Worm (Caenorhabditis elegans) whole organism, late embryonic: ENCODE data around the gene ssp-35.

ENCODE experiments used
- K09A11.1 ChIP-seq: sonication (generic microtip); optimal IDR thresholded peaks from 2 replicates; lab custom pipeline; 2017; ENCODE audit warnings: antibody characterized with exemption, mild to moderate bottlenecking, missing genetic modification characterization, missing compliant biosample characterization; ENCODE audit not compliant: insufficient read depth
- ceh-45 ChIP-seq: fragments of 200-800 bp; sonication (Bioruptor generic); IDR thresholded peaks from 2 replicates; pipeline ENCODE4 v1.3.6; 2022; ENCODE audit warnings: missing genetic modification reagents, missing genetic modification characterization, missing compliant biosample characterization
- ceh-9 ChIP-seq: sonication (generic microtip); optimal IDR thresholded peaks from 2 replicates; lab custom pipeline; 2016; ENCODE audit warnings: mild to moderate bottlenecking, missing genetic modification characterization, inconsistent platforms, missing compliant biosample characterization
- nfya-1 ChIP-seq: sonication (generic microtip); optimal IDR thresholded peaks from 2 replicates; lab custom pipeline; 2017; ENCODE audit warnings: missing genetic modification characterization, mild to moderate bottlenecking, missing compliant biosample characterization, antibody characterized with exemption, moderate library complexity
- pax-1 ChIP-seq: fragments of 150-350 bp; optimal IDR thresholded peaks from 2 replicates; lab custom pipeline; 2014; ENCODE audit warnings: missing biosample characterization, missing genetic modification characterization
- pros-1 ChIP-seq: fragments of 150-350 bp; optimal IDR thresholded peaks from 2 replicates; lab custom pipeline; 2014; ENCODE audit warnings: missing biosample characterization, missing genetic modification reagents, missing genetic modification characterization

DNA sequence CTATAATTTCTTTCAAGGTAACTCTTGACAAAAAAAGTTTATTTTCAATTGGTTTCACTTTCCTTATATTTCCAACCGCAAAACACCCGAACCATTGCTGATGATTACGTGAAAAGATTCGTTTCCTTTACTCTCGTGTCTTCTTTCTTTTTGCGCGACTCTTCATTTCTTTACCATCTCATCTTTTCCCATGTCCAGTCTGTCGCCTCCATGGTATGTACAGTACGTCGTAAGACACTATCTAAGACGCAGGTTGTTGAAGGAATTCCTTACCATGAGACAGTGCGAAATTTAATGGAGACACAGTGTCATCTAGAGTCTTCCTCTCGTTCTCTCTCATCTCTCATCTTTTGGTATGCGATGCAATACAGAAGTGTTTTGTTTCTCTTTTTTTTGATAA is 36.5 kb upstream of the ssp-35 start:
- TF ChIP-seq ceh-45 (GFP tag; lab: Robert Waterston, UW) (no peak), pros-1 (tag; lab: Kevin White, UChicago) (no peak), K09A11.1 (no peak), pax-1 (tag; lab: Kevin White, UChicago) (no peak), ceh-9 (tag; lab: Kevin White, UChicago) (no peak), nfya-1 (tag; lab: Kevin White, UChicago) (peak; percentile 55)
